Worm (Caenorhabditis elegans): ENCODE measurements around the gene F12A10.9.

F12A10.9 gene

DNA sequence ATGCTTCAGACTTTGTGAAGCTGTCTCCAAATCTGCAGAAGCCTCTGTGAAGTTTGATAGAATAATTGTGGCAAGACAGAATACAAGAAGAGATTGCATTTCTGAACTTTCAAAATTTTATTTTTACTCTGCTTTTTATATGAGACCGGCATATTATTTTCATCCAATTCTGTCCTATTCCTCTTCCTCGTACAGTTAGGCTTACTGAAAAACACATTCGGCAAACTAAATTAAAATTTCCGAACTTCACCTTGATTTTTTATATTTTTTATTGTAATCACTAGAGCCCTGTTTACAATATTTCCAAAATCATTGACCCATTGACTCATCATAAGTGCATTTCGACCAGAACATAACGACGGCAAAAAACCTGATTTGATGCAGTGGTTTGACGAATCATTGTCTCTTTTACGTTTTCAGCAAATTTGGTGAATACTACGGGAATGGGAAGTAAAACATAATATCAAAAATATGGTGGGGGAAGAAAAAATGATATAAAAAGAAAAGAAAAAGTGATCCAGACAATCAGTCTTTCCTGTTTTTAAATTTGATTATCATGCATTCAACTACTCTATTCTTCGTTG, at the start of gene F12A10.9, which contains the start of gene suex-1:
F12A10.9 (plus strand) TSS at position 534 of the 584 bp plus-strand sequence.
suex-1 (minus strand) TSS at position 101 of the 584 bp plus-strand sequence.
- TF ChIP-seq sem-2 (GFP tag; optimal IDR thresholded peaks at IDR 0.05), result no peak
- TF ChIP-seq bed-3 (GFP tag; optimal IDR thresholded peaks at IDR 0.05), result no peak
- no peak for TF ChIP-seq unc-120 (tag; optimal IDR thresholded peaks at IDR 0.05; ENCODE audit: poor library complexity, severe bottlenecking)
- TF ChIP-seq unc-39 (tag; optimal IDR thresholded peaks at IDR 0.05), result no peak
- no peak for TF ChIP-seq nhr-76 (tag; optimal IDR thresholded peaks at IDR 0.05)
- no peak for TF ChIP-seq sptf-1 (tag; optimal IDR thresholded peaks at IDR 0.05)
- no peak for TF ChIP-seq cnd-1 (tag; optimal IDR thresholded peaks at IDR 0.05)
- TF ChIP-seq blmp-1 (tag; optimal IDR thresholded peaks at IDR 0.05), result no peak
- TF ChIP-seq pha-4 (tag; optimal IDR thresholded peaks at IDR 0.05), result no peak
- TF ChIP-seq flh-1 (GFP tag; optimal IDR thresholded peaks at IDR 0.05), result no peak
- TF ChIP-seq unc-62 (GFP tag; optimal IDR thresholded peaks at IDR 0.05), result no peak
- no peak for TF ChIP-seq lin-32 (GFP tag; optimal IDR thresholded peaks at IDR 0.05)
- TF ChIP-seq M03D4.4 (tag; optimal IDR thresholded peaks at IDR 0.05), result no peak
- no peak for TF ChIP-seq snpc-4 (tag; optimal IDR thresholded peaks at IDR 0.05)
- no peak for TF ChIP-seq mep-1 (tag; optimal IDR thresholded peaks at IDR 0.05)
- TF ChIP-seq drap-1 (GFP tag; optimal IDR thresholded peaks at IDR 0.05), result no peak
- TF ChIP-seq ceh-83 (GFP tag; optimal IDR thresholded peaks at IDR 0.05), result no peak
- TF ChIP-seq elt-1 (tag; optimal IDR thresholded peaks at IDR 0.05; ENCODE audit: borderline replicate concordance, insufficient read depth), result no peak

DNA sequence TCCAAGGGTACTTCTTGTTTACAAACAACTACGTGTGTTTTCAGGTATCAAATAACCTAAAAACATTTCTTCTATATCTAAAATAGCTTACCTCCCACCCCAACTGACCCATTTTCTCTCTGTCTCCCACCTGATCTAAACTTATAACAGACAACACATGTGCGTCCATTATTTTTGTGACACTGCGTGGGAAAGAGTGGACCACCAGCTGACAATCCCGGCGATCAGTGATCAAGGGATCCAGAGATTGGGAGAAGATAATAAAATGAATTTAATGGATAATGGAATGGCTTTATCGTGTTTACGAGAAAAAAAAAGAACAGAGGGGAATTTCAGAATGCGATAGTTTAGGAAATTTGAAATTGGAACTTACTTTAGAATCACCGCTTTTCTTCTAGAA, 49.3 kb upstream of the F12A10.9 start:
- TF ChIP-seq elt-3 (tag; optimal IDR thresholded peaks at IDR 0.05) (no peak), drap-1 (GFP tag; optimal IDR thresholded peaks at IDR 0.05) (no peak), lin-32 (GFP tag; optimal IDR thresholded peaks at IDR 0.05) (no peak), unc-62 (GFP tag; optimal IDR thresholded peaks at IDR 0.05) (peak; percentile 8), hlh-1 (tag; optimal IDR thresholded peaks at IDR 0.05) (peak; percentile 87), cnd-1 (tag; optimal IDR thresholded peaks at IDR 0.05) (no peak), ces-1 (GFP tag; optimal IDR thresholded peaks at IDR 0.05) (no peak), nhr-28 (tag; optimal IDR thresholded peaks at IDR 0.05) (no peak)

DNA sequence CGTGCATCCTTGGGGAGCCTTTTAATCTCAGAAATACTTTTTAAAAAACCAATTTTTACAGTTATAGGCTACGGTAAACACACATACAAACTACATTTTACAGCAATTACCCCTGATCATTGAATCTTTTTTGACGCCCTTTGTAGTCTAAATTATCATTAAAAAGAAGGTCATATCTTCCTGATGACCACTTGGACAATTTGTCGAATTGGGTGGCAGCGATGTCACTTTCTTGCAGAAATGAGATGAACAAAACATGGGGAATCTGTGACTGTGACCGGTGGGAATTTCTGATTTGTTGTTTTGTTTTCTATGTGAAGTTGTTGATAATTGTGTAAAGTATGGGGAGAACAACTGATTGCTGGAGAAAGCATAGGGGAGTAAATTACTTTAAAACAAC, 48.9 kb upstream of the F12A10.9 start:
- TF ChIP-seq bed-3 (GFP tag; optimal IDR thresholded peaks at IDR 0.05), result no peak
- TF ChIP-seq elt-3 (tag; optimal IDR thresholded peaks at IDR 0.05), result no peak
- TF ChIP-seq nhr-237 (tag; optimal IDR thresholded peaks at IDR 0.05), result no peak
- no peak for TF ChIP-seq lin-13 (tag; optimal IDR thresholded peaks at IDR 0.05)
- no peak for TF ChIP-seq nhr-12 (tag; optimal IDR thresholded peaks at IDR 0.05)

DNA sequence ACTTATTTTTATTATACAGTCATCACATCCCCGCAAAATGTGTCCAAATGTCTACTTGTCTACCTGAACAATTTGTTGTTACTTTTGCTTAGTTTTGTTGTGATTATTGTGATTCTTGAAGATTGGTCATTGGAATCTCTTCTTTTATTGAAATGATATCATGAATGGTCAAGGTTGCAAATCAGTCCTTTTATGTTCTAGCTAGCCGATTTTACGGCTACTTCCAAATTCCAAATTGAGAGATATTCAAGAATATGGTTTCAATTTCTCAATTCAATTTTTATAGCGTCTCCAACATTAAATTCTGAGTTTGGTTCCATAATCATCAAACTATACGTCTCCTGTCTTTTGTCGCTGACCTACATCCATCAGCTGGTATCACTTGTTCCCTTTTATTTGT, 47.2 kb upstream of the F12A10.9 start:
- no peak for TF ChIP-seq hlh-1 (tag; optimal IDR thresholded peaks at IDR 0.05)
- no peak for TF ChIP-seq unc-39 (tag; optimal IDR thresholded peaks at IDR 0.05)
- no peak for TF ChIP-seq nhr-76 (tag; optimal IDR thresholded peaks at IDR 0.05)
- TF ChIP-seq cnd-1 (tag; optimal IDR thresholded peaks at IDR 0.05), result no peak
- no peak for TF ChIP-seq nhr-237 (tag; optimal IDR thresholded peaks at IDR 0.05)
- no peak for TF ChIP-seq nhr-12 (tag; optimal IDR thresholded peaks at IDR 0.05)
- TF ChIP-seq ceh-39 (tag; optimal IDR thresholded peaks at IDR 0.05), result no peak
- TF ChIP-seq M03D4.4 (tag; optimal IDR thresholded peaks at IDR 0.05), result no peak
- TF ChIP-seq mls-2 (tag; optimal IDR thresholded peaks at IDR 0.05), result no peak
- TF ChIP-seq elt-1 (tag; optimal IDR thresholded peaks at IDR 0.05; ENCODE audit: borderline replicate concordance, insufficient read depth), result no peak
- TF ChIP-seq mep-1 (tag; optimal IDR thresholded peaks at IDR 0.05), result no peak
- no peak for TF ChIP-seq sem-2 (GFP tag; optimal IDR thresholded peaks at IDR 0.05)
- no peak for TF ChIP-seq pha-4 (tag; optimal IDR thresholded peaks at IDR 0.05)
- no peak for TF ChIP-seq ham-2 (GFP tag; optimal IDR thresholded peaks at IDR 0.05)
- TF ChIP-seq snpc-4 (tag; optimal IDR thresholded peaks at IDR 0.05), result no peak
- TF ChIP-seq tbx-8 (GFP tag; optimal IDR thresholded peaks at IDR 0.05), result no peak
- no peak for TF ChIP-seq lsy-2 (tag; optimal IDR thresholded peaks at IDR 0.05)
- no peak for TF ChIP-seq elt-3 (tag; optimal IDR thresholded peaks at IDR 0.05)
- no peak for TF ChIP-seq blmp-1 (tag; optimal IDR thresholded peaks at IDR 0.05)
- TF ChIP-seq ceh-43 (GFP tag; optimal IDR thresholded peaks at IDR 0.05), result no peak

DNA sequence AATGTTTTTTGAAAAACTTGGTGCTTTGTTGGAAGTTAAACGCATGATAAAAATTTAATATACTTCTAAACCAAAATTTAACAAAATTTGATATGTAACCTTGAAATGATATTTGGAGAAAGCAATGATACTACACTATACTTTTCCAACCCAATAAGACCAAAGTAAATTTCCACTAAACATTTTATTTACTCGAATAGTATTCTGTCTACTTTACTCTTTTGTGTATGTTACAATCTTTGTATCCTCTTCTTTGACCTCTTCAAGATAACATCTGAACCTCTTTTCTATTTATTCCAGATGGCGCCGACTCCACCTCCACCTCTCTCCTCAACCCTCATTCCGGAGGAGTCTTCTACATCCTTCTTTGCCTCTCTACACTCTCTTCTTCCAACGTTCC, 44.9 kb upstream of the F12A10.9 start, which contains the start of gene dhs-5:
dhs-5 (plus strand) TSS at position 301 of the 400 bp plus-strand sequence.
- no peak for TF ChIP-seq flh-1 (GFP tag; optimal IDR thresholded peaks at IDR 0.05)

Measured in whole organism, mixed stage, embryonic.